Fruit fly (Drosophila melanogaster) whole organism, prepupa: ENCODE results near the gene CG11563.

ENCODE experiments used
- CG10669 ChIP-seq: fragments of 200-800 bp; sonication (Bioruptor generic); optimal IDR thresholded peaks from 3 replicates; lab custom pipeline; 2018; ENCODE audit warnings: missing biosample characterization, mild to moderate bottlenecking, missing genetic modification characterization, moderate library complexity
- CG11294 ChIP-seq: fragments of 200-800 bp; sonication (Bioruptor generic); IDR thresholded peaks from 2 replicates; pipeline ENCODE4 v1.3.6; 2022; ENCODE audit warnings: missing biosample characterization, missing genetic modification characterization
- CG16779 ChIP-seq: fragments of 200-800 bp; sonication (Bioruptor generic); optimal IDR thresholded peaks from 3 replicates; lab custom pipeline; 2017; ENCODE audit warnings: missing biosample characterization, mild to moderate bottlenecking, missing genetic modification characterization
- CG4318 ChIP-seq: fragments of 200-800 bp; sonication (Bioruptor generic); optimal IDR thresholded peaks from 3 replicates; lab custom pipeline; 2017; ENCODE audit warnings: missing biosample characterization, mild to moderate bottlenecking, missing genetic modification characterization
- Eip75B ChIP-seq: fragments of 200-800 bp; sonication (Bioruptor generic); optimal IDR thresholded peaks from 3 replicates; lab custom pipeline; 2016; ENCODE audit warnings: missing biosample characterization, missing genetic modification characterization
- Sox102F ChIP-seq: fragments of 200-800 bp; sonication (Bioruptor generic); optimal IDR thresholded peaks from 2 replicates; lab custom pipeline; 2016; ENCODE audit warnings: missing biosample characterization, mild to moderate bottlenecking, missing genetic modification characterization
- lz ChIP-seq: fragments of 200-800 bp; sonication (Bioruptor generic); optimal IDR thresholded peaks from 3 replicates; lab custom pipeline; 2016; ENCODE audit warnings: missing biosample characterization, missing genetic modification characterization

DNA sequence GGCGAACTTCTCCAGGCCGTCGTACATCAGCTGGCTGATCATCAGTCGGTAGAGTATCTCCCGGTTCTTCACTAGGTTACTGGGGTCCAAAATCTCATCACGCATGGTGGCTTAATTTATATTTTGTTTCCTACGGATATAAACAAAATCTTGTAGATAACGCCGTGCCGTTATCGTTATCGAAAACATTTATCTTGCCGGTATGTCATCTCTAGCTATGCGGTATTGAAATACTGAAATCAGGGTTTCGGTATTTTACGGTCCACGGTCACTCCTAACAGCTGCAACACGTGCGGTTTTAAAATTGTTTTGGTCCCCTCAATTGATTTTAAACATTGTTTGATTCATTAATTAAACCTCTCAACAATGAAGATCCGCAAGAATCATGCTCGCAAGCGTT, at the start of gene CG11563, which contains the start of gene CstF50:
- TF ChIP-seq lz (no peak), CG10669 (GFP tag; lab: Kevin White, UChicago) (no peak), CG16779 (tag; lab: Kevin White, UChicago) (no peak), Sox102F (GFP tag; lab: Kevin White, UChicago) (no peak), CG11294 (GFP tag; lab: Robert Waterston, UW) (no peak), CG4318 (GFP tag; lab: Kevin White, UChicago) (no peak), Eip75B (GFP tag; lab: Kevin White, UChicago) (no peak)
